Worm (Caenorhabditis elegans) whole organism, mixed stage, embryonic: ENCODE results near the gene srx-86.

Source experiments
- M03D4.4 ChIP-seq: sonication (generic microtip); optimal IDR thresholded peaks from 2 replicates; lab custom pipeline; 2017; ENCODE audit warnings: mild to moderate bottlenecking, missing genetic modification characterization, missing compliant biosample characterization
- bed-3 ChIP-seq: fragments of 200-800 bp; sonication (Bioruptor generic); optimal IDR thresholded peaks from 3 replicates; lab custom pipeline; 2018; ENCODE audit warnings: mild to moderate bottlenecking, missing genetic modification characterization, moderate library complexity, missing compliant biosample characterization
- blmp-1 ChIP-seq: fragments of 150-350 bp; optimal IDR thresholded peaks from 2 replicates; lab custom pipeline; 2014; ENCODE audit warnings: missing biosample characterization, missing genetic modification characterization
- ceh-43 ChIP-seq: fragments of 200-800 bp; sonication (Bioruptor generic); optimal IDR thresholded peaks from 2 replicates; lab custom pipeline; 2018; ENCODE audit warnings: mild to moderate bottlenecking, missing genetic modification characterization, moderate library complexity, missing compliant biosample characterization
- ces-1 ChIP-seq: fragments of 150-350 bp; optimal IDR thresholded peaks from 2 replicates; lab custom pipeline; 2014; ENCODE audit warnings: missing biosample characterization, missing genetic modification reagents, missing genetic modification characterization
- cnd-1 ChIP-seq: fragments of 200-800 bp; sonication (Bioruptor generic); optimal IDR thresholded peaks from 2 replicates; lab custom pipeline; 2018; ENCODE audit warnings: mild to moderate bottlenecking, missing genetic modification characterization, missing compliant biosample characterization
- flh-1 ChIP-seq: fragments of 200-800 bp; sonication (Bioruptor generic); optimal IDR thresholded peaks from 2 replicates; lab custom pipeline; 2018; ENCODE audit warnings: mild to moderate bottlenecking, missing genetic modification characterization, moderate library complexity, missing compliant biosample characterization
- ham-2 ChIP-seq: fragments of 200-800 bp; sonication (Bioruptor generic); optimal IDR thresholded peaks from 2 replicates; lab custom pipeline; 2018; ENCODE audit warnings: mild to moderate bottlenecking, missing genetic modification characterization, missing compliant biosample characterization
- hlh-1 ChIP-seq: fragments of 150-350 bp; optimal IDR thresholded peaks from 2 replicates; lab custom pipeline; 2014; ENCODE audit warnings: missing biosample characterization, missing genetic modification reagents, missing genetic modification characterization
- lin-32 ChIP-seq: fragments of 200-800 bp; sonication (Bioruptor generic); optimal IDR thresholded peaks from 2 replicates; lab custom pipeline; 2018; ENCODE audit warnings: mild to moderate bottlenecking, missing genetic modification characterization, missing compliant biosample characterization
- lsy-2 ChIP-seq: fragments of 150-350 bp; optimal IDR thresholded peaks from 2 replicates; lab custom pipeline; 2014; ENCODE audit warnings: missing biosample characterization, missing genetic modification characterization
- mab-5 ChIP-seq: fragments of 150-350 bp; optimal IDR thresholded peaks from 2 replicates; lab custom pipeline; 2014; ENCODE audit warnings: missing biosample characterization, missing genetic modification characterization
- mep-1 ChIP-seq: fragments of 150-350 bp; optimal IDR thresholded peaks from 2 replicates; lab custom pipeline; 2017; ENCODE audit warnings: missing biosample characterization, missing genetic modification reagents, missing genetic modification characterization, inconsistent platforms
- nhr-12 ChIP-seq: fragments of 150-350 bp; optimal IDR thresholded peaks from 2 replicates; lab custom pipeline; 2014; ENCODE audit warnings: missing biosample characterization, missing genetic modification characterization
- nhr-2 ChIP-seq: fragments of 150-350 bp; optimal IDR thresholded peaks from 2 replicates; lab custom pipeline; 2014; ENCODE audit warnings: missing biosample characterization, missing genetic modification characterization
- nhr-76 ChIP-seq: sonication (generic microtip); optimal IDR thresholded peaks from 2 replicates; lab custom pipeline; 2017; ENCODE audit warnings: missing biosample characterization, missing genetic modification characterization
- pha-4 ChIP-seq: fragments of 150-350 bp; optimal IDR thresholded peaks from 2 replicates; lab custom pipeline; 2018; ENCODE audit warnings: missing biosample characterization, missing genetic modification reagents, missing genetic modification characterization
- sem-2 ChIP-seq: fragments of 200-800 bp; sonication (Bioruptor generic); optimal IDR thresholded peaks from 2 replicates; lab custom pipeline; 2018; ENCODE audit warnings: mild to moderate bottlenecking, missing genetic modification characterization, missing compliant biosample characterization
- snpc-4 ChIP-seq: fragments of 150-350 bp; optimal IDR thresholded peaks from 2 replicates; lab custom pipeline; 2014; ENCODE audit warnings: missing biosample characterization, missing genetic modification characterization
- unc-120 ChIP-seq: sonication (generic microtip); optimal IDR thresholded peaks from 2 replicates; lab custom pipeline; 2017; ENCODE audit warnings: missing genetic modification characterization, missing compliant biosample characterization; ENCODE audit not compliant: poor library complexity, severe bottlenecking
- unc-39 ChIP-seq: fragments of 150-350 bp; optimal IDR thresholded peaks from 2 replicates; lab custom pipeline; 2014; ENCODE audit warnings: missing biosample characterization, missing genetic modification characterization
- unc-62 ChIP-seq: fragments of 150-350 bp; optimal IDR thresholded peaks from 2 replicates; lab custom pipeline; 2014; ENCODE audit warnings: missing biosample characterization, missing genetic modification reagents, missing genetic modification characterization
- ztf-11 ChIP-seq: fragments of 150-350 bp; optimal IDR thresholded peaks from 2 replicates; lab custom pipeline; 2014; ENCODE audit warnings: missing biosample characterization, missing genetic modification characterization

Gene srx-86

ce11 chrV:11533365-11533949 lies 29.3 kb upstream of the srx-86 start:
- TF ChIP-seq nhr-76 (tag; lab: Kevin White, UChicago): no peak
- TF ChIP-seq ham-2 (GFP tag; lab: Kevin White, UChicago): no peak
- no peak for TF ChIP-seq ztf-11 (tag; lab: Kevin White, UChicago)
- no peak for TF ChIP-seq lin-32
- no peak for TF ChIP-seq snpc-4 (tag; lab: Kevin White, UChicago)
- TF ChIP-seq nhr-12 (tag; lab: Kevin White, UChicago): no peak
- TF ChIP-seq M03D4.4 (tag; lab: Kevin White, UChicago): no peak

- TF ChIP-seq blmp-1 (tag; lab: Kevin White, UChicago) (peak; percentile 41), snpc-4 (tag; lab: Kevin White, UChicago) (no peak), ces-1 (GFP tag; lab: Kevin White, UChicago) (no peak), unc-39 (tag; lab: Kevin White, UChicago) (no peak), ztf-11 (tag; lab: Kevin White, UChicago) (no peak), hlh-1 (tag; lab: Kevin White, UChicago) (peak; percentile 97), bed-3 (GFP tag; lab: Kevin White, UChicago) (no peak), ham-2 (GFP tag; lab: Kevin White, UChicago) (no peak), sem-2 (GFP tag; lab: Kevin White, UChicago) (no peak), unc-120 (tag; lab: Kevin White, UChicago) (peak; percentile 11), flh-1 (no peak), ceh-43 (GFP tag; lab: Kevin White, UChicago) (no peak), pha-4 (tag; lab: Kevin White, UChicago) (no peak)
- TF ChIP-seq, all 35 proteins: peak for 3
Observed at ce11 chrV:11534495-11535189, 28.1 kb upstream of the srx-86 start.

- TF ChIP-seq mep-1 (tag; lab: Kevin White, UChicago) (no peak), nhr-12 (tag; lab: Kevin White, UChicago) (no peak), sem-2 (GFP tag; lab: Kevin White, UChicago) (no peak), hlh-1 (tag; lab: Kevin White, UChicago) (peak; percentile 80), pha-4 (tag; lab: Kevin White, UChicago) (no peak), nhr-2 (tag; lab: Kevin White, UChicago) (no peak), unc-120 (tag; lab: Kevin White, UChicago) (peak; percentile 78)
Observed at ce11 chrV:11535504-11536062, 27.2 kb upstream of the srx-86 start.

ce11 chrV:11536667-11537066 lies 26.1 kb upstream of the srx-86 start:
- no peak for TF ChIP-seq sem-2 (GFP tag; lab: Kevin White, UChicago)
- TF ChIP-seq ces-1 (GFP tag; lab: Kevin White, UChicago): peak; percentile 5

ce11 chrV:11539502-11539901 lies 23.2 kb upstream of the srx-86 start:
- no peak for TF ChIP-seq mab-5
- no peak for TF ChIP-seq lsy-2 (tag; lab: Kevin White, UChicago)
- no peak for TF ChIP-seq mep-1 (tag; lab: Kevin White, UChicago)
- no peak for TF ChIP-seq unc-62 (GFP tag; lab: Kevin White, UChicago)
- TF ChIP-seq cnd-1 (tag; lab: Kevin White, UChicago): no peak
- TF ChIP-seq ztf-11 (tag; lab: Kevin White, UChicago): no peak
- TF ChIP-seq nhr-12 (tag; lab: Kevin White, UChicago): no peak
- TF ChIP-seq, all 35 proteins: peak for 0

- TF ChIP-seq unc-120 (tag; lab: Kevin White, UChicago) (peak; percentile 31), ztf-11 (tag; lab: Kevin White, UChicago) (no peak)
- TF ChIP-seq, all 35 proteins: peak for 1
Observed at ce11 chrV:11541284-11541683, 21.5 kb upstream of the srx-86 start.

- TF ChIP-seq unc-120 (tag; lab: Kevin White, UChicago): no peak
- no peak for TF ChIP-seq hlh-1 (tag; lab: Kevin White, UChicago)
- no peak for TF ChIP-seq sem-2 (GFP tag; lab: Kevin White, UChicago)
- TF ChIP-seq ceh-43 (GFP tag; lab: Kevin White, UChicago): no peak
- no peak for TF ChIP-seq ham-2 (GFP tag; lab: Kevin White, UChicago)
- TF ChIP-seq nhr-76 (tag; lab: Kevin White, UChicago): no peak
Observed at ce11 chrV:11543564-11543963, 19.2 kb upstream of the srx-86 start, which contains the start of gene F38B7.2. TSS of gene F38B7.2 (plus strand) at chrV:11543963.
